Worm (Caenorhabditis elegans): ENCODE data around the gene tat-3.

ce11 chrIII:10759050-10760023 lies 28.8 kb upstream of the tat-3 start, which contains the start of gene tasp-1:
- TF ChIP-seq nhr-237 (tag; optimal IDR thresholded peaks at IDR 0.05) (peak; percentile 99), unc-62 (GFP tag; optimal IDR thresholded peaks at IDR 0.05) (peak; percentile 96), pha-4 (tag; optimal IDR thresholded peaks at IDR 0.05) (peak; percentile 100), ceh-43 (GFP tag; optimal IDR thresholded peaks at IDR 0.05) (peak; percentile 93), mab-5 (tag; optimal IDR thresholded peaks at IDR 0.05) (peak; percentile 81)
